Worm (Caenorhabditis elegans): Measurements from ENCODE around the gene skr-15.

- no peak for TF ChIP-seq him-1 (tag; optimal IDR thresholded peaks at IDR 0.05)
- TF ChIP-seq W03F9.2 (tag; optimal IDR thresholded peaks at IDR 0.05) = no peak
- no peak for TF ChIP-seq dao-5 (tag; optimal IDR thresholded peaks at IDR 0.05)
These were observed 40.7 kb downstream of the skr-15 start, which contains the start of gene nhr-261 for ce11 chrII:3864652-3865051.

Data from whole organism, L4/young adult.